Worm (Caenorhabditis elegans): ENCODE measurements around the gene sqst-5.
"Not testable (repeated sequence)": the region's sequence is repeated elsewhere in the genome, so short reads cannot be mapped to it uniquely, and the experiment has no call there.

The sqst-5 gene

DNA sequence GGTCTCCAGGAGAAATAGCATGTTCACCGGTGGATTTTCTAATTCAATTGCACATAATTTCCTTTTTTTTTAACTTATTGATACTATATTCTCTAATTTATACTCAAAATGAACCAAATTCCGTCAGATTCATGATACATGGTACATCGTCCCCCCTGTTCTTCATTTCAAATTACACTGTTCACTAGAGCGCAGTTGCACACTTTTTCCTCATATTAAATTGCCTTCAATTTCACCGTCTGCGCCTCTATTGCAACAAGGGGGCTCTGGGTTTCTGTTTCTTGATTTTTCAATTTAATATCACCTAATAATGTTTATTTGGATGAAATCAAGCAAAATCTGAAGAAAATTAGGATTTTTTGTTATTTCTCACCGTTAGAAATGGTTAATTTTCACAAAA is 15.8 kb downstream of the sqst-5 start:
- TF ChIP-seq pqm-1 (tag; optimal IDR thresholded peaks at IDR 0.05), result no peak
- peak; percentile 82 for TF ChIP-seq lin-39 (tag; optimal IDR thresholded peaks at IDR 0.05)
- no peak for TF ChIP-seq fkh-2 (tag; optimal IDR thresholded peaks at IDR 0.05)
- no peak for TF ChIP-seq nhr-11 (tag; optimal IDR thresholded peaks at IDR 0.05)
- TF ChIP-seq elt-2 (tag; optimal IDR thresholded peaks at IDR 0.05), result peak; percentile 33
- no peak for TF ChIP-seq eor-1 (tag; optimal IDR thresholded peaks at IDR 0.05)
- TF ChIP-seq nfya-1 (tag; optimal IDR thresholded peaks at IDR 0.05; ENCODE audit: insufficient read depth), result peak; percentile 70
- TF ChIP-seq daf-12 (tag; optimal IDR thresholded peaks at IDR 0.05), result no peak
- TF ChIP-seq nhr-77 (tag; optimal IDR thresholded peaks at IDR 0.05), result peak; percentile 9
- TF ChIP-seq elt-3 (tag; optimal IDR thresholded peaks at IDR 0.05), result no peak
- peak; percentile 18 for TF ChIP-seq hmg-11 (tag; optimal IDR thresholded peaks at IDR 0.05)
- TF ChIP-seq ama-1 (optimal IDR thresholded peaks at IDR 0.05), result no peak
- TF ChIP-seq ceh-82 (tag; optimal IDR thresholded peaks at IDR 0.05), result no peak
- TF ChIP-seq fos-1 (tag; optimal IDR thresholded peaks at IDR 0.05), result no peak
- no peak for TF ChIP-seq sea-2 (GFP tag; optimal IDR thresholded peaks at IDR 0.05)
- no peak for TF ChIP-seq nhr-76 (tag; optimal IDR thresholded peaks at IDR 0.05)
- peak; percentile 61 for TF ChIP-seq nhr-23 (tag; optimal IDR thresholded peaks at IDR 0.05)
- no peak for TF ChIP-seq nhr-25 (tag; optimal IDR thresholded peaks at IDR 0.05)
- TF ChIP-seq pha-4 (tag; optimal IDR thresholded peaks at IDR 0.05), result peak; percentile 82
- TF ChIP-seq egl-5 (tag; optimal IDR thresholded peaks at IDR 0.05), result peak; percentile 71
- no peak for TF ChIP-seq egl-27 (tag; optimal IDR thresholded peaks at IDR 0.05)
- TF ChIP-seq tbx-2 (tag; optimal IDR thresholded peaks at IDR 0.05), result no peak
- TF ChIP-seq nhr-28 (tag; optimal IDR thresholded peaks at IDR 0.05), result no peak
- TF ChIP-seq jun-1 (tag; optimal IDR thresholded peaks at IDR 0.05), result peak; percentile 13
- no peak for TF ChIP-seq ceh-16 (tag; optimal IDR thresholded peaks at IDR 0.05)
- TF ChIP-seq ztf-11 (tag; optimal IDR thresholded peaks at IDR 0.05), result no peak
- TF ChIP-seq lin-15B (tag; optimal IDR thresholded peaks at IDR 0.05), result peak; percentile 77
- TF ChIP-seq ceh-28 (tag; optimal IDR thresholded peaks at IDR 0.05), result no peak
- no peak for TF ChIP-seq lsy-12 (tag; optimal IDR thresholded peaks at IDR 0.05)
- TF ChIP-seq R02D3.7 (tag; optimal IDR thresholded peaks at IDR 0.05), result no peak
- TF ChIP-seq zag-1 (tag; optimal IDR thresholded peaks at IDR 0.05), result no peak
- peak; percentile 55 for TF ChIP-seq snpc-4 (tag; optimal IDR thresholded peaks at IDR 0.05)
- TF ChIP-seq ztf-4 (tag; optimal IDR thresholded peaks at IDR 0.05), result no peak
- no peak for TF ChIP-seq unc-62 (GFP tag; optimal IDR thresholded peaks at IDR 0.05)
- TF ChIP-seq aly-2 (tag; optimal IDR thresholded peaks at IDR 0.05), result no peak
- TF ChIP-seq fkh-10 (GFP tag; optimal IDR thresholded peaks at IDR 0.05), result peak; percentile 12

DNA sequence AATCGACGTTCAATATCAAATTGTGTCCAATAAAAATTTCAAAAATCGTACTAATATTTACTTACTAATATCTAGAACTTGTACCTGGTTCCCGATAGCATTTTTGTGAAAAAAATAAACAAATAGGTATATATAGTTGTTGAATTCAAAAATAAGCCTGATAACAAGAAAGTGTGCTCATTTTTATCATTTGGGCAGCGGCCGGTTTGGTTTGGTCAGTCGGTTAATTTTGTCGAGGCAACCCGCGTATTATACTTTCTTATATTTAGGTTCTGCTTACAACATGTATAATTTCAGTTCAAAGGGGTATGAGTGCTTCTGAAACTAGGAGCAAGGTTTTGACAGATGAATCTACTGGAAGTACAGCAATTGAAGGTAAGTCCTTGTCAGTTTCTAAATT is 16.8 kb downstream of the sqst-5 start, which contains the start of the genes nhr-280 and C29F9.2:
Gene nhr-280, minus strand, starts transcription at position 101 of the 400 bp plus-strand sequence.
Gene C29F9.2, plus strand, starts transcription at position 298 of the 400 bp plus-strand sequence.
- TF ChIP-seq sea-2 (GFP tag; optimal IDR thresholded peaks at IDR 0.05), result no peak
- TF ChIP-seq nhr-11 (tag; optimal IDR thresholded peaks at IDR 0.05), result no peak
- TF ChIP-seq unc-39 (tag; optimal IDR thresholded peaks at IDR 0.05), result no peak
- TF ChIP-seq elt-2 (tag; optimal IDR thresholded peaks at IDR 0.05), result peak; percentile 38
- no peak for TF ChIP-seq fkh-2 (tag; optimal IDR thresholded peaks at IDR 0.05)
- no peak for TF ChIP-seq ceh-28 (tag; optimal IDR thresholded peaks at IDR 0.05)
- TF ChIP-seq eor-1 (tag; optimal IDR thresholded peaks at IDR 0.05), result no peak
- no peak for TF ChIP-seq ztf-11 (tag; optimal IDR thresholded peaks at IDR 0.05)
- peak; percentile 38 for TF ChIP-seq pha-4 (tag; optimal IDR thresholded peaks at IDR 0.05)
- no peak for TF ChIP-seq elt-3 (tag; optimal IDR thresholded peaks at IDR 0.05)
- TF ChIP-seq daf-12 (tag; optimal IDR thresholded peaks at IDR 0.05), result no peak
- TF ChIP-seq nhr-76 (tag; optimal IDR thresholded peaks at IDR 0.05), result no peak
- TF ChIP-seq ceh-82 (tag; optimal IDR thresholded peaks at IDR 0.05), result no peak
- TF ChIP-seq ama-1 (optimal IDR thresholded peaks at IDR 0.05), result no peak
- TF ChIP-seq nhr-23 (tag; optimal IDR thresholded peaks at IDR 0.05), result no peak

DNA sequence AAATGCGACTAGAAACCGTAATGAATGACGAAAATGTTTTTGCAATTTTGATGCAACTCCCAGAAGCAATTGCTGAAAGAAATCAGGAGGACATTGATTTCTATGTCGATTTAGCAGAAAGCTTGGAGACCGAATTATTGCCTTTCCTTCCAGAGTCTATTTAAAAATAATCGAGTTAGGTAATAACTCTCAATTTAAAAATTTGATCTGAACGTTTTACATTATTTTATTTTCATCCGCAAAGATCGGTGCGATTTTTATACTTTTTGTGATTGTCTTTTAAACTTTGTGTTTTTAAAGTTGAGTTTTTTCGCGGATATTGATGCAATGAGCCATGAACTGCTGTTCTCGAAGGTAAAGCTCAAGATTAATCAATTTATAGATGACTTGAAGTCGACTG is 22.9 kb downstream of the sqst-5 start, which contains the start of gene pals-23:
Gene pals-23, plus strand, starts transcription at position 301 of the 400 bp plus-strand sequence.
- TF ChIP-seq eor-1 (tag; optimal IDR thresholded peaks at IDR 0.05), result no peak
- TF ChIP-seq nhr-23 (tag; optimal IDR thresholded peaks at IDR 0.05), result no peak

DNA sequence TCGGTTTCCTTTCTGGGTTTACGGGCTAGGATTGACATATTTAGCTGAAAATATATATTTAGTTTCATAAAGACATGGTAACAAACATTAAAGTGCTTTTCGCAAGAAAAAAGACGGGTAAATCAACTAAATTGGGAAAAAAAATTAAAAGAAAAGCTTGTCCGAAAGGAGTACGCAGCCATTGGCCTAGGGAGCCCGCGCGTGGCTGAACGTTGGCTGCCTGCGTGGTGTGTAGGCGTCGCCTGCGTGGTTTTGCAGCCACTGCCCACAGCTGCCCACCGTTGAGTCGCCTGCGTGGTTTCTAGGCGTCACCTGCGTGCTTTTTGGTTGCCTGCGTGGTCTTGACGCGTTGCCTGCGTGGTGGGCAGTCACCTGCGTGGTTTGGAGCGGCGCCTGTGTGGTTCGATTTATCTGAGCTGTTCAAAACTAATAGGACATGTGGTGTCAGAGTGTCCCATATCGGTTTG is 25.4 kb downstream of the sqst-5 start, which contains the start of gene C29F9.12:
Gene C29F9.12, minus strand, starts transcription at position 51 of the 467 bp plus-strand sequence.
- not testable (repeated sequence) for TF ChIP-seq elt-3, fkh-2, ceh-16 (tag; optimal IDR thresholded peaks at IDR 0.05)
